ENCODE assay signal across 4 fruit fly cellular contexts in the genomic region with DNA sequence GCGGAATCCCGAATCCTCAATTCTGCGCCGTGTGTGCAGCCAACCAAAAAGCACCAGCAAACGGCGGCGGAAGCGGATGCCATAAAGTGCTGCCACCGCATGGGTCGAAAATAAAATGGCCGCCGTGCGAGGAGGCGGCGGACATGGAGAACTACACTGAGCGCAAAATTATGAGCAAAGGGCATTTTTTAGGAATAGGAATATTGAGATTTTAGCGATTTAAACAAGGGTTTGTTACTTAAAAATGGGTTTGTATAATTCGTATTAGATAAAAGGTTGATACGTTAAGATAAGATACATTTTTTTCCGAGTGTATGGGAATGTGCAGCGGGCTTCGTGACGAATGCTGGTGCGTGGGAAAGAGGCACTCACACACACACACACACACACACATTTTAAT.
TF ChIP-seq lines count a peak whose summit lies in the region.

No protein-coding gene starts in this region.

- TF ChIP-seq CTCF in whole organism, embryonic (GFP tag; optimal IDR thresholded peaks at IDR 0.05; lab: Kevin White, UChicago): no peak

TF ChIP-seq in whole organism, embryonic, 481 proteins besides CTCF, POLR2A, EP300 and RAD21 (continues in another document):
- TF ChIP-seq Gug (GFP tag; IDR thresholded peaks at IDR 0.05; lab: Robert Waterston, UW): 0 out of 4 replicates have a peak, but pooled peaks have one; percentile 40
- TF ChIP-seq CG17186 (GFP tag; optimal IDR thresholded peaks at IDR 0.05; lab: Kevin White, UChicago): no peak
- no peak for TF ChIP-seq Jarid2 (GFP tag; optimal IDR thresholded peaks at IDR 0.05; lab: Kevin White, UChicago)
- peak; percentile 46 for TF ChIP-seq dysf (GFP tag; IDR thresholded peaks at IDR 0.05; lab: Robert Waterston, UW)
- 0 out of 2 replicates have a peak, but pooled peaks have one; percentile 25 for TF ChIP-seq ssp (GFP tag; IDR thresholded peaks at IDR 0.05; lab: Robert Waterston, UW)
- no peak for TF ChIP-seq Taf1 (GFP tag; IDR thresholded peaks at IDR 0.05; lab: Robert Waterston, UW)
- TF ChIP-seq pnt (GFP tag; optimal IDR thresholded peaks at IDR 0.05; lab: Kevin White, UChicago): peak; percentile 48
- no peak for TF ChIP-seq cad (GFP tag; optimal IDR thresholded peaks at IDR 0.05; lab: Kevin White, UChicago)
- TF ChIP-seq ranshi (GFP tag; IDR thresholded peaks at IDR 0.05; lab: Robert Waterston, UW): 0 out of 2 replicates have a peak, but pooled peaks have one; percentile 38
- no peak for TF ChIP-seq sr (GFP tag; IDR thresholded peaks at IDR 0.05; lab: Robert Waterston, UW)
- peak; percentile 42 for TF ChIP-seq dmrt11E (tag; optimal IDR thresholded peaks at IDR 0.05; lab: Kevin White, UChicago)
- peak; percentile 44; the same call in 1 of the 2 replicates for TF ChIP-seq Ada2b (GFP tag; IDR thresholded peaks at IDR 0.05; lab: Robert Waterston, UW)
- TF ChIP-seq Xrp1 (GFP tag; IDR thresholded peaks at IDR 0.05; lab: Robert Waterston, UW): peak; percentile 67
- TF ChIP-seq nerfin-2 (GFP tag; IDR thresholded peaks at IDR 0.05; lab: Robert Waterston, UW; ENCODE audit: partially characterized antibody): no peak
- TF ChIP-seq gsb-n (tag; optimal IDR thresholded peaks at IDR 0.05; lab: Kevin White, UChicago): peak; percentile 16
- no peak for TF ChIP-seq Usf (GFP tag; optimal IDR thresholded peaks at IDR 0.05; lab: Kevin White, UChicago)
- TF ChIP-seq so (GFP tag; IDR thresholded peaks at IDR 0.05; lab: Robert Waterston, UW): no peak
- peak; percentile 25 for TF ChIP-seq CG12071 (GFP tag; optimal IDR thresholded peaks at IDR 0.05; lab: Kevin White, UChicago)
- no peak for TF ChIP-seq CG5180 (GFP tag; optimal IDR thresholded peaks at IDR 0.05; lab: Kevin White, UChicago)
- no peak for TF ChIP-seq CG10431 (GFP tag; optimal IDR thresholded peaks at IDR 0.05; lab: Kevin White, UChicago)
- TF ChIP-seq slbo (GFP tag; IDR thresholded peaks at IDR 0.05; lab: Robert Waterston, UW): peak; percentile 47

TF ChIP-seq in whole organism, prepupa, 60 proteins besides CTCF, POLR2A, EP300 and RAD21 (continues in another document):
- TF ChIP-seq CG6854 (GFP tag; optimal IDR thresholded peaks at IDR 0.05; lab: Kevin White, UChicago) (no peak), topi (GFP tag; optimal IDR thresholded peaks at IDR 0.05; lab: Kevin White, UChicago) (peak; percentile 15), Hr38 (GFP tag; optimal IDR thresholded peaks at IDR 0.05; lab: Kevin White, UChicago) (no peak), CG11762 (GFP tag; optimal IDR thresholded peaks at IDR 0.05; lab: Kevin White, UChicago; ENCODE audit: insufficient read depth) (no peak), CG1621 (tag; optimal IDR thresholded peaks at IDR 0.05; lab: Kevin White, UChicago) (no peak), acj6 (GFP tag; optimal IDR thresholded peaks at IDR 0.05; lab: Kevin White, UChicago) (peak; percentile 16), CG3032 (tag; optimal IDR thresholded peaks at IDR 0.05; lab: Kevin White, UChicago) (no peak), dsx (GFP tag; optimal IDR thresholded peaks at IDR 0.05; lab: Kevin White, UChicago; ENCODE audit: poor library complexity, severe bottlenecking) (no peak), Sox14 (GFP tag; optimal IDR thresholded peaks at IDR 0.05; lab: Kevin White, UChicago) (peak; percentile 4), Sox15 (GFP tag; optimal IDR thresholded peaks at IDR 0.05; lab: Kevin White, UChicago) (no peak), CG16779 (tag; optimal IDR thresholded peaks at IDR 0.05; lab: Kevin White, UChicago) (no peak), CG6808 (GFP tag; optimal IDR thresholded peaks at IDR 0.05; lab: Kevin White, UChicago) (no peak), svp (GFP tag; lab: Kevin White, UChicago) (no peak), Smox (GFP tag; optimal IDR thresholded peaks at IDR 0.05; lab: Kevin White, UChicago) (peak; percentile 18), CG4318 (GFP tag; optimal IDR thresholded peaks at IDR 0.05; lab: Kevin White, UChicago) (no peak), fkh (GFP tag; optimal IDR thresholded peaks at IDR 0.05; lab: Kevin White, UChicago) (no peak), CG32006 (GFP tag; optimal IDR thresholded peaks at IDR 0.05; lab: Kevin White, UChicago) (peak; percentile 27), Eip75B (GFP tag; optimal IDR thresholded peaks at IDR 0.05; lab: Kevin White, UChicago) (peak; percentile 30), CG3919 (GFP tag; optimal IDR thresholded peaks at IDR 0.05; lab: Kevin White, UChicago) (peak; percentile 47), Eip78C (GFP tag; lab: Kevin White, UChicago) (peak; percentile 69), Met (GFP tag; optimal IDR thresholded peaks at IDR 0.05; lab: Kevin White, UChicago) (peak; percentile 15), CG6163 (GFP tag; IDR thresholded peaks at IDR 0.05; lab: Robert Waterston, UW) (0 out of 3 replicates have a peak, but pooled peaks have one; percentile 23)

TF ChIP-seq in whole organism, pupa, 21 proteins besides CTCF, POLR2A, EP300 and RAD21:
- peak; percentile 31 for TF ChIP-seq CG8159 (tag; optimal IDR thresholded peaks at IDR 0.05; lab: Kevin White, UChicago)
- TF ChIP-seq Pif1A (GFP tag; optimal IDR thresholded peaks at IDR 0.05; lab: Kevin White, UChicago): peak; percentile 24
- peak; percentile 50; the same call in 1 of the 3 replicates for TF ChIP-seq CG4496 (GFP tag; IDR thresholded peaks at IDR 0.05; lab: Robert Waterston, UW)
- no peak for TF ChIP-seq EcR (GFP tag; optimal IDR thresholded peaks at IDR 0.05; lab: Kevin White, UChicago)
- TF ChIP-seq CG17806 (tag; optimal IDR thresholded peaks at IDR 0.05; lab: Kevin White, UChicago): peak; percentile 33
- TF ChIP-seq CG12605 (GFP tag; IDR thresholded peaks at IDR 0.05; lab: Robert Waterston, UW): no peak
- no peak for TF ChIP-seq CG10348 (GFP tag; IDR thresholded peaks at IDR 0.05; lab: Robert Waterston, UW)
- TF ChIP-seq Ets98B (GFP tag; IDR thresholded peaks at IDR 0.05; lab: Robert Waterston, UW): peak; percentile 25; the same call in 1 of the 2 replicates
- peak; percentile 59; the same call in 2 of the 3 replicates for TF ChIP-seq fd96Ca (GFP tag; IDR thresholded peaks at IDR 0.05; lab: Robert Waterston, UW)
- TF ChIP-seq rn (GFP tag; IDR thresholded peaks at IDR 0.05; lab: Robert Waterston, UW): peak; percentile 10; the same call in 1 of the 2 replicates
- peak; percentile 20 for TF ChIP-seq CG14655 (GFP tag; optimal IDR thresholded peaks at IDR 0.05; lab: Kevin White, UChicago)
- peak; percentile 12 for TF ChIP-seq CG15710 (tag; optimal IDR thresholded peaks at IDR 0.05; lab: Kevin White, UChicago)
- TF ChIP-seq CG8301 (tag; optimal IDR thresholded peaks at IDR 0.05; lab: Kevin White, UChicago): peak; percentile 6
- no peak for TF ChIP-seq CG34367 (tag; optimal IDR thresholded peaks at IDR 0.05; lab: Kevin White, UChicago)
- peak; percentile 17 for TF ChIP-seq CG9948 (tag; optimal IDR thresholded peaks at IDR 0.05; lab: Kevin White, UChicago)

TF ChIP-seq in whole organism, wandering third instar larva, 38 proteins besides CTCF, POLR2A, EP300 and RAD21 (continues in another document):
- TF ChIP-seq N (GFP tag; optimal IDR thresholded peaks at IDR 0.05; lab: Kevin White, UChicago): no peak
- TF ChIP-seq Rel (GFP tag; optimal IDR thresholded peaks at IDR 0.05; lab: Kevin White, UChicago): no peak
- no peak for TF ChIP-seq Rel (tag; optimal IDR thresholded peaks at IDR 0.05; lab: Kevin White, UChicago)
- no peak for TF ChIP-seq tai (GFP tag; optimal IDR thresholded peaks at IDR 0.05; lab: Kevin White, UChicago)
- no peak for TF ChIP-seq Jra (GFP tag; optimal IDR thresholded peaks at IDR 0.05; lab: Kevin White, UChicago)
- TF ChIP-seq CG9705 (GFP tag; optimal IDR thresholded peaks at IDR 0.05; lab: Kevin White, UChicago): no peak
- TF ChIP-seq GATAd (GFP tag; optimal IDR thresholded peaks at IDR 0.05; lab: Kevin White, UChicago): no peak
- TF ChIP-seq Abd-B (GFP tag; optimal IDR thresholded peaks at IDR 0.05; lab: Kevin White, UChicago): no peak
- TF ChIP-seq Hr78 (GFP tag; optimal IDR thresholded peaks at IDR 0.05; lab: Kevin White, UChicago): no peak
- no peak for TF ChIP-seq dmrt93B (GFP tag; optimal IDR thresholded peaks at IDR 0.05; lab: Kevin White, UChicago)
- no peak for TF ChIP-seq psq (GFP tag; optimal IDR thresholded peaks at IDR 0.05; lab: Kevin White, UChicago)
- no peak for TF ChIP-seq Sp1 (GFP tag; optimal IDR thresholded peaks at IDR 0.05; lab: Kevin White, UChicago)
- TF ChIP-seq brk (GFP tag; optimal IDR thresholded peaks at IDR 0.05; lab: Kevin White, UChicago): no peak
- no peak for TF ChIP-seq Dfd (GFP tag; optimal IDR thresholded peaks at IDR 0.05; lab: Kevin White, UChicago)
- no peak for TF ChIP-seq br (GFP tag; optimal IDR thresholded peaks at IDR 0.05; lab: Kevin White, UChicago)
- TF ChIP-seq foxo (GFP tag; optimal IDR thresholded peaks at IDR 0.05; lab: Kevin White, UChicago): peak in 1 of 2 experiments; percentile 47
- TF ChIP-seq Hr83 (GFP tag; optimal IDR thresholded peaks at IDR 0.05; lab: Kevin White, UChicago; ENCODE audit: poor library complexity, severe bottlenecking): no peak
- TF ChIP-seq Hnf4 (GFP tag; optimal IDR thresholded peaks at IDR 0.05; lab: Kevin White, UChicago): no peak
- no peak for TF ChIP-seq OdsH (GFP tag; optimal IDR thresholded peaks at IDR 0.05; lab: Kevin White, UChicago)
- TF ChIP-seq usp (GFP tag; optimal IDR thresholded peaks at IDR 0.05; lab: Kevin White, UChicago): no peak
- TF ChIP-seq Mio (GFP tag; optimal IDR thresholded peaks at IDR 0.05; lab: Kevin White, UChicago): no peak
- no peak for TF ChIP-seq Myc (optimal IDR thresholded peaks at IDR 0.05; lab: Kevin White, UChicago)
- TF ChIP-seq rgr (GFP tag; optimal IDR thresholded peaks at IDR 0.05; lab: Kevin White, UChicago): peak; percentile 12
- TF ChIP-seq fru (GFP tag; optimal IDR thresholded peaks at IDR 0.05; lab: Kevin White, UChicago): peak; percentile 43
- peak; percentile 19 for TF ChIP-seq ey (GFP tag; optimal IDR thresholded peaks at IDR 0.05; lab: Kevin White, UChicago)
- TF ChIP-seq CG32264 (GFP tag; optimal IDR thresholded peaks at IDR 0.05; lab: Kevin White, UChicago): no peak
- TF ChIP-seq woc (GFP tag; optimal IDR thresholded peaks at IDR 0.05; lab: Kevin White, UChicago): no peak
- TF ChIP-seq sv (GFP tag; optimal IDR thresholded peaks at IDR 0.05; lab: Kevin White, UChicago): no peak
- TF ChIP-seq HLH106 (tag; optimal IDR thresholded peaks at IDR 0.05; lab: Kevin White, UChicago): peak; percentile 38
- no peak for TF ChIP-seq CrebA (GFP tag; optimal IDR thresholded peaks at IDR 0.05; lab: Kevin White, UChicago; ENCODE audit: borderline replicate concordance)
- TF ChIP-seq pan (optimal IDR thresholded peaks at IDR 0.05; lab: Kevin White, UChicago): no peak
- TF ChIP-seq dsf (GFP tag; optimal IDR thresholded peaks at IDR 0.05; lab: Kevin White, UChicago; ENCODE audit: borderline replicate concordance): no peak
- no peak for TF ChIP-seq jim (GFP tag; optimal IDR thresholded peaks at IDR 0.05; lab: Kevin White, UChicago)
- TF ChIP-seq lola (GFP tag; optimal IDR thresholded peaks at IDR 0.05; lab: Kevin White, UChicago): no peak
- no peak for TF ChIP-seq dl (GFP tag; optimal IDR thresholded peaks at IDR 0.05; lab: Kevin White, UChicago; ENCODE audit: insufficient read depth in 1 of 2, partially characterized antibody in 2 of 2)
